Worm (Caenorhabditis elegans) whole organism, young adult: Measurements from ENCODE around the gene str-111.

Source experiments
- C17E4.6 ChIP-seq: fragments of 200-800 bp; sonication (Bioruptor generic); IDR thresholded peaks from 2 replicates; pipeline ENCODE4 v1.3.6; 2022; ENCODE audit warnings: missing genetic modification reagents, missing genetic modification characterization, missing compliant biosample characterization
- F22D6.2 ChIP-seq: sonication (generic microtip); optimal IDR thresholded peaks from 2 replicates; lab custom pipeline; 2016; ENCODE audit warnings: mild to moderate bottlenecking, missing genetic modification characterization, missing compliant biosample characterization
- F23B12.7 ChIP-seq: sonication (generic microtip); optimal IDR thresholded peaks from 2 replicates; lab custom pipeline; 2017; ENCODE audit warnings: missing genetic modification characterization, mild to moderate bottlenecking, missing compliant biosample characterization, antibody characterized with exemption, moderate library complexity; ENCODE audit not compliant: insufficient read depth
- F49E8.2 ChIP-seq: sonication (generic microtip); optimal IDR thresholded peaks from 3 replicates; lab custom pipeline; 2017; ENCODE audit warnings: missing genetic modification characterization, mild to moderate bottlenecking, missing compliant biosample characterization, antibody characterized with exemption, moderate library complexity; ENCODE audit not compliant: insufficient read depth
- T07F8.4 ChIP-seq: sonication (generic microtip); optimal IDR thresholded peaks from 2 replicates; lab custom pipeline; 2016; ENCODE audit warnings: mild to moderate bottlenecking, missing genetic modification characterization, moderate library complexity, missing compliant biosample characterization
- ceh-91 ChIP-seq: fragments of 200-800 bp; sonication (Bioruptor generic); IDR thresholded peaks from 2 replicates; pipeline ENCODE4 v1.3.6; 2022; ENCODE audit warnings: missing genetic modification reagents, missing genetic modification characterization, missing compliant biosample characterization
- fkh-3 ChIP-seq: sonication (generic microtip); optimal IDR thresholded peaks from 2 replicates; lab custom pipeline; 2016; ENCODE audit warnings: mild to moderate bottlenecking, missing genetic modification characterization, missing compliant biosample characterization
- let-526 ChIP-seq: fragments of 200-800 bp; sonication (Bioruptor generic); IDR thresholded peaks from 2 replicates; pipeline ENCODE4 v1.3.6; 2022; ENCODE audit warnings: missing genetic modification reagents, missing genetic modification characterization, missing compliant biosample characterization
- lin-40 ChIP-seq: sonication (generic microtip); optimal IDR thresholded peaks from 2 replicates; lab custom pipeline; 2016; ENCODE audit warnings: missing genetic modification characterization, mild to moderate bottlenecking, missing compliant biosample characterization, missing genotype, missing genetic modification reagents
- madf-3 ChIP-seq: fragments of 200-800 bp; sonication (Bioruptor generic); IDR thresholded peaks from 2 replicates; pipeline ENCODE4 v1.3.6; 2022; ENCODE audit warnings: missing genetic modification reagents, missing genetic modification characterization, missing compliant biosample characterization
- nfya-1 ChIP-seq: sonication (generic microtip); optimal IDR thresholded peaks from 2 replicates; lab custom pipeline; 2017; ENCODE audit warnings: antibody characterized with exemption, missing compliant biosample characterization, missing genetic modification characterization, borderline replicate concordance; ENCODE audit not compliant: insufficient read depth
- snpc-1.1 ChIP-seq: sonication (generic microtip); optimal IDR thresholded peaks from 2 replicates; lab custom pipeline; 2017; ENCODE audit warnings: missing genetic modification characterization, mild to moderate bottlenecking, missing compliant biosample characterization, antibody characterized with exemption, moderate library complexity, missing genotype, missing genetic modification reagents; ENCODE audit not compliant: insufficient read depth
- unc-62 ChIP-seq: fragments of 150-350 bp; optimal IDR thresholded peaks from 2 replicates; lab custom pipeline; 2014; ENCODE audit warnings: missing biosample characterization, missing genetic modification reagents, missing genetic modification characterization

DNA sequence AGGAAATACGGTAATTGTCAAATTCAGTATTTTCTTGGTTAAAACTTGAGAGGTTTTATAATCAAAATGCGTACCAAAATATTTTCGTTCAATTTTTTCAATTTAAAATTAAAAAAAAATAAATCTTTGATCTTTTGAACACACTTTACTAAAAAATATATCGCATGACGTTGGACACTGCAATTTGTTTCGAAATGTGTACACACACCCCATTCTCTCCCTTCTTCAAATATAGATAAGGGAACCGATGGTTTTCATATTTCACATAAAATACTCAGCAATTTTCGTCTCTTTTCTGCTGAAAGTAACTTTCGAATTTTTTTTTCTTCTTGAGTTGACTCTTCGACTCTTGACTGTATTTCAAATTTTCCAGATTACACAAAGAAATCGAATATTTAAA lies 47.5 kb downstream of the str-111 start:
- no peak for TF ChIP-seq F22D6.2
- no peak for TF ChIP-seq T07F8.4 (tag; lab: Kevin White, UChicago)
- no peak for TF ChIP-seq C17E4.6 (GFP tag; lab: Robert Waterston, UW)
- no peak for TF ChIP-seq snpc-1.1 (tag; lab: Kevin White, UChicago)
- TF ChIP-seq let-526 (GFP tag; lab: Robert Waterston, UW): no peak
- no peak for TF ChIP-seq ceh-91
- TF ChIP-seq unc-62 (GFP tag; lab: Kevin White, UChicago): no peak
- no peak for TF ChIP-seq madf-3 (GFP tag; lab: Robert Waterston, UW)
- TF ChIP-seq nfya-1 (tag; lab: Kevin White, UChicago): no peak
- no peak for TF ChIP-seq lin-40 (tag; lab: Kevin White, UChicago)
- TF ChIP-seq fkh-3 (tag; lab: Kevin White, UChicago): no peak
- TF ChIP-seq F49E8.2 (tag; lab: Kevin White, UChicago): no peak
- no peak for TF ChIP-seq F23B12.7 (tag; lab: Kevin White, UChicago)
